Fruit fly (Drosophila melanogaster) whole organism, embryonic: ENCODE results near the gene wisp.

Source experiments
- ATbp ChIP-seq: fragments of 200-800 bp; sonication (Bioruptor generic); optimal IDR thresholded peaks from 2 replicates; lab custom pipeline; 2017; ENCODE audit warnings: missing biosample characterization, mild to moderate bottlenecking, missing genetic modification characterization, missing genetic modification reagents
- Adf1 ChIP-seq: fragments of 200-800 bp; sonication (Bioruptor generic); IDR thresholded peaks from 2 replicates; pipeline ENCODE4 v1.3.6; 2022; ENCODE audit warnings: missing biosample characterization, missing genetic modification characterization
- CG10209 ChIP-seq: fragments of 200-800 bp; sonication (Bioruptor generic); optimal IDR thresholded peaks from 3 replicates; lab custom pipeline; 2017; ENCODE audit warnings: missing biosample characterization, mild to moderate bottlenecking, missing genetic modification characterization, missing genetic modification reagents
- CG1024 ChIP-seq: fragments of 200-800 bp; sonication (Bioruptor generic); IDR thresholded peaks from 2 replicates; pipeline ENCODE4 v1.3.6; 2022; ENCODE audit warnings: missing biosample characterization, missing genetic modification characterization
- CG10366 ChIP-seq: fragments of 200-800 bp; sonication (Bioruptor generic); IDR thresholded peaks from 2 replicates; pipeline ENCODE4 v1.3.6; 2022; ENCODE audit warnings: missing biosample characterization, missing genetic modification characterization
- CG10979 ChIP-seq: fragments of 200-800 bp; sonication (Bioruptor generic); optimal IDR thresholded peaks from 2 replicates; lab custom pipeline; 2018; ENCODE audit warnings: missing biosample characterization, mild to moderate bottlenecking, missing genetic modification characterization, moderate library complexity
- CG12744 ChIP-seq: fragments of 200-800 bp; sonication (Bioruptor generic); optimal IDR thresholded peaks from 2 replicates; lab custom pipeline; 2016; ENCODE audit warnings: missing biosample characterization, missing genetic modification characterization
- CG13894 ChIP-seq: fragments of 200-800 bp; sonication (Bioruptor generic); optimal IDR thresholded peaks from 3 replicates; lab custom pipeline; 2018; ENCODE audit warnings: missing biosample characterization, mild to moderate bottlenecking, missing genetic modification characterization, moderate library complexity
- CG14441 ChIP-seq: fragments of 200-800 bp; sonication (Bioruptor generic); IDR thresholded peaks from 2 replicates; pipeline ENCODE4 v1.3.6; 2022; ENCODE audit warnings: missing biosample characterization, missing genetic modification characterization
- CG14710 ChIP-seq: fragments of 200-800 bp; sonication (Bioruptor generic); optimal IDR thresholded peaks from 3 replicates; lab custom pipeline; 2019; ENCODE audit warnings: missing biosample characterization, mild to moderate bottlenecking, missing genetic modification characterization, moderate library complexity
- CG14860 ChIP-seq: fragments of 200-800 bp; sonication (Bioruptor generic); IDR thresholded peaks from 3 replicates; pipeline ENCODE4 v1.3.6; 2022; ENCODE audit warnings: missing biosample characterization, missing genetic modification characterization; ENCODE audit not compliant: partially characterized antibody
- CG17568 ChIP-seq: fragments of 200-800 bp; sonication (Bioruptor generic); optimal IDR thresholded peaks from 2 replicates; lab custom pipeline; 2018; ENCODE audit warnings: missing biosample characterization, mild to moderate bottlenecking, missing genetic modification characterization, moderate library complexity
- CG17612 ChIP-seq: fragments of 200-800 bp; sonication (Bioruptor generic); IDR thresholded peaks from 2 replicates; pipeline ENCODE4 v1.3.6; 2022; ENCODE audit warnings: missing biosample characterization, missing genetic modification characterization
- CG17829 ChIP-seq: fragments of 200-800 bp; optimal IDR thresholded peaks from 2 replicates; lab custom pipeline; 2019; ENCODE audit warnings: missing biosample characterization, mild to moderate bottlenecking, missing genetic modification characterization, moderate library complexity
- CG18599 ChIP-seq: fragments of 200-800 bp; sonication (Bioruptor generic); optimal IDR thresholded peaks from 3 replicates; lab custom pipeline; 2017; ENCODE audit warnings: missing biosample characterization, missing genetic modification characterization, mild to moderate bottlenecking, moderate library complexity, missing genetic modification reagents
- CG18764 ChIP-seq: fragments of 200-800 bp; sonication (Bioruptor generic); optimal IDR thresholded peaks from 3 replicates; lab custom pipeline; 2016; ENCODE audit warnings: missing biosample characterization, missing genetic modification characterization
- CG2889 ChIP-seq: fragments of 200-800 bp; sonication (Bioruptor generic); IDR thresholded peaks from 3 replicates; pipeline ENCODE4 v1.3.6; 2022; ENCODE audit warnings: missing biosample characterization, missing genetic modification characterization
- CG3726 ChIP-seq: fragments of 200-800 bp; sonication (Bioruptor generic); IDR thresholded peaks from 3 replicates; pipeline ENCODE4, ENCODE4 v1.3.6; 2022; ENCODE audit warnings: missing biosample characterization, missing genetic modification characterization
- CG4617 ChIP-seq: fragments of 200-800 bp; sonication (Bioruptor generic); optimal IDR thresholded peaks from 3 replicates; lab custom pipeline; 2016; ENCODE audit warnings: missing biosample characterization, missing genetic modification characterization, borderline replicate concordance
- CG4820 ChIP-seq: fragments of 200-800 bp; sonication (Bioruptor generic); optimal IDR thresholded peaks from 3 replicates; lab custom pipeline; 2016; ENCODE audit warnings: missing biosample characterization, missing genetic modification characterization
- CG6813 ChIP-seq: fragments of 200-800 bp; sonication (Bioruptor generic); optimal IDR thresholded peaks from 2 replicates; lab custom pipeline; 2017; ENCODE audit warnings: missing biosample characterization, missing genetic modification characterization, mild to moderate bottlenecking, moderate library complexity, missing genetic modification reagents
- CoRest ChIP-seq: fragments of 200-800 bp; sonication (Bioruptor generic); optimal IDR thresholded peaks from 3 replicates; lab custom pipeline; 2018; ENCODE audit warnings: missing biosample characterization, mild to moderate bottlenecking, missing genetic modification characterization, moderate library complexity
- D ChIP-seq, 2 experiments: fragments of 200-800 bp in 1 of 2; fragments of >200 bp in 1 of 2; sonication (Bioruptor generic) in 1 of 2; optimal IDR thresholded peaks; 2 replicates in 1 of 2; 3 replicates in 1 of 2; lab custom pipeline; 2017; ENCODE audit warnings: mild to moderate bottlenecking in 1 of 2, missing biosample characterization in 1 of 2, missing genetic modification characterization in 1 of 2, missing genetic modification reagents in 1 of 2
- Eip74EF ChIP-seq, 2 experiments: fragments of 200-800 bp in 1 of 2; fragments of >200 bp in 1 of 2; sonication (Bioruptor generic) in 1 of 2; optimal IDR thresholded peaks; 2 replicates each; lab custom pipeline; 2017 to 2019; ENCODE audit warnings: missing biosample characterization in 2 of 2, missing genetic modification characterization in 2 of 2, mild to moderate bottlenecking in 1 of 2, moderate library complexity in 1 of 2
- Ets65A ChIP-seq: fragments of 200-800 bp; sonication (Bioruptor generic); peaks from one replicate; lab custom pipeline; 2016; ENCODE audit warnings: missing biosample characterization, missing genetic modification characterization
- HLH54F ChIP-seq: fragments of 200-800 bp; sonication (Bioruptor generic); optimal IDR thresholded peaks from 3 replicates; lab custom pipeline; 2016; ENCODE audit warnings: missing biosample characterization, missing genetic modification characterization
- Hr78 ChIP-seq, 2 experiments: fragments of 200-800 bp in 1 of 2; fragments of >200 bp in 1 of 2; sonication (Bioruptor generic) in 1 of 2; optimal IDR thresholded peaks; 2 replicates each; lab custom pipeline; 2017 to 2019; ENCODE audit warnings: missing biosample characterization in 2 of 2, missing genetic modification characterization in 2 of 2, mild to moderate bottlenecking in 1 of 2, moderate library complexity in 1 of 2
- PHDP ChIP-seq: fragments of 200-800 bp; sonication (Bioruptor generic); optimal IDR thresholded peaks from 3 replicates; lab custom pipeline; 2018; ENCODE audit warnings: missing biosample characterization, mild to moderate bottlenecking, missing genetic modification characterization, moderate library complexity
- Ssrp ChIP-seq: fragments of 200-800 bp; sonication (Bioruptor generic); optimal IDR thresholded peaks from 2 replicates; lab custom pipeline; 2018; ENCODE audit warnings: missing biosample characterization, mild to moderate bottlenecking, missing genetic modification characterization, moderate library complexity
- Stat92E ChIP-seq, 3 experiments: fragments of >200 bp in 2 of 3; fragments of 200-800 bp in 1 of 3; sonication (Bioruptor generic) in 1 of 3; optimal IDR thresholded peaks; 2 replicates each; lab custom pipeline; 2017 to 2019; ENCODE audit warnings: missing biosample characterization in 3 of 3, missing genetic modification characterization in 3 of 3, mild to moderate bottlenecking in 1 of 3, moderate library complexity in 1 of 3
- YL-1 ChIP-seq: fragments of 200-800 bp; sonication (Bioruptor generic); optimal IDR thresholded peaks from 3 replicates; lab custom pipeline; 2017; ENCODE audit warnings: missing biosample characterization, mild to moderate bottlenecking, missing genetic modification characterization
- ac ChIP-seq: fragments of 200-800 bp; sonication (Bioruptor generic); optimal IDR thresholded peaks from 3 replicates; lab custom pipeline; 2017; ENCODE audit warnings: missing biosample characterization, mild to moderate bottlenecking, missing genetic modification characterization
- ara ChIP-seq: fragments of 200-800 bp; sonication (Bioruptor generic); IDR thresholded peaks from 2 replicates; pipeline ENCODE4 v1.3.6; 2022; ENCODE audit warnings: missing biosample characterization, missing genetic modification characterization
- bigmax ChIP-seq: fragments of 200-800 bp; sonication (Bioruptor generic); optimal IDR thresholded peaks from 2 replicates; lab custom pipeline; 2018; ENCODE audit warnings: missing biosample characterization, mild to moderate bottlenecking, missing genetic modification characterization
- chm ChIP-seq: fragments of 200-800 bp; sonication (Bioruptor generic); IDR thresholded peaks from 2 replicates; pipeline ENCODE4 v1.3.6; 2022; ENCODE audit warnings: missing biosample characterization, missing genetic modification characterization
- corto ChIP-seq: fragments of 200-800 bp; sonication (Bioruptor generic); optimal IDR thresholded peaks from 2 replicates; lab custom pipeline; 2016; ENCODE audit warnings: missing biosample characterization, mild to moderate bottlenecking, missing genetic modification characterization, moderate library complexity
- danr ChIP-seq: fragments of 200-800 bp; sonication (Bioruptor generic); IDR thresholded peaks from 2 replicates; pipeline ENCODE4 v1.3.6; 2022; ENCODE audit warnings: missing biosample characterization, missing genetic modification characterization
- dm ChIP-seq: fragments of 200-800 bp; sonication (Bioruptor generic); optimal IDR thresholded peaks from 3 replicates; lab custom pipeline; 2016; ENCODE audit warnings: missing biosample characterization, missing genetic modification characterization
- dpn ChIP-seq, 2 experiments: fragments of 200-800 bp; sonication (Bioruptor generic); optimal IDR thresholded peaks; 3 replicates each; lab custom pipeline; 2016; ENCODE audit warnings: missing biosample characterization in 2 of 2, missing genetic modification characterization in 2 of 2
- fd96Cb ChIP-seq: fragments of 200-800 bp; sonication (Bioruptor generic); optimal IDR thresholded peaks from 2 replicates; lab custom pipeline; 2018; ENCODE audit warnings: missing biosample characterization, mild to moderate bottlenecking, missing genetic modification characterization, moderate library complexity
- gcm2 ChIP-seq: fragments of 200-800 bp; sonication (Bioruptor generic); optimal IDR thresholded peaks from 2 replicates; lab custom pipeline; 2016; ENCODE audit warnings: missing biosample characterization, missing genetic modification characterization
- kay ChIP-seq: fragments of 200-800 bp; sonication (Bioruptor generic); optimal IDR thresholded peaks from 2 replicates; lab custom pipeline; 2016; ENCODE audit warnings: missing biosample characterization, missing genetic modification characterization
- klu ChIP-seq: fragments of 200-800 bp; sonication (Bioruptor generic); IDR thresholded peaks from 2 replicates; pipeline ENCODE4 v1.3.6; 2022; ENCODE audit warnings: missing biosample characterization, missing genetic modification characterization
- lilli ChIP-seq: fragments of 200-800 bp; sonication (Bioruptor generic); optimal IDR thresholded peaks from 3 replicates; lab custom pipeline; 2016; ENCODE audit warnings: missing biosample characterization, missing genetic modification characterization
- maf-S ChIP-seq: fragments of 200-800 bp; sonication (Bioruptor generic); optimal IDR thresholded peaks from 2 replicates; lab custom pipeline; 2016; ENCODE audit warnings: missing biosample characterization, missing genetic modification characterization
- ro ChIP-seq: fragments of 200-800 bp; sonication (Bioruptor generic); IDR thresholded peaks from 2 replicates; pipeline ENCODE4 v1.3.6; 2022; ENCODE audit warnings: missing biosample characterization, missing genetic modification characterization
- ssp ChIP-seq: fragments of 200-800 bp; sonication (Bioruptor generic); IDR thresholded peaks from 2 replicates; pipeline ENCODE4 v1.3.6; 2022; ENCODE audit warnings: missing biosample characterization, missing genetic modification characterization
- twi ChIP-seq: fragments of 200-800 bp; optimal IDR thresholded peaks from 2 replicates; lab custom pipeline; 2019; ENCODE audit warnings: missing biosample characterization, mild to moderate bottlenecking, missing genetic modification characterization, moderate library complexity
- vfl ChIP-seq: fragments of 200-800 bp; sonication (Bioruptor generic); optimal IDR thresholded peaks from 2 replicates; lab custom pipeline; 2016; ENCODE audit warnings: missing biosample characterization, missing genetic modification characterization

wisp gene

dm6 chrX:11915154-11915593 lies 21.4 kb downstream of the wisp start (continued):
- TF ChIP-seq klu (GFP tag; lab: Robert Waterston, UW): peak; percentile 88
- peak in 1 of 3 experiments; percentile 50 for TF ChIP-seq Stat92E (GFP tag; optimal IDR thresholded peaks at IDR 0.05; lab: Kevin White, UChicago)
- peak; percentile 95 for TF ChIP-seq CoRest
- peak; percentile 90 for TF ChIP-seq PHDP (tag; lab: Kevin White, UChicago)
- TF ChIP-seq kay: peak; percentile 55
- peak in 1 of 2 experiments; percentile 79 for TF ChIP-seq Hr78 (GFP tag; optimal IDR thresholded peaks at IDR 0.05; lab: Kevin White, UChicago)
- TF ChIP-seq CG14441 (GFP tag; lab: Robert Waterston, UW): peak; percentile 81
- peak; percentile 6 for TF ChIP-seq vfl
- TF ChIP-seq ssp (GFP tag; lab: Robert Waterston, UW): peak; percentile 78
- TF ChIP-seq Eip74EF (GFP tag; optimal IDR thresholded peaks at IDR 0.05; lab: Kevin White, UChicago): peak in 1 of 2 experiments; percentile 89
- TF ChIP-seq CG17612: peak; percentile 44; the same call in 1 of the 2 replicates
- TF ChIP-seq CG10979: peak; percentile 95
- TF ChIP-seq HLH54F (GFP tag; lab: Kevin White, UChicago): no peak
- peak; percentile 85 for TF ChIP-seq danr (GFP tag; lab: Robert Waterston, UW)
- peak; percentile 92 for TF ChIP-seq CG14710
- TF ChIP-seq bigmax (GFP tag; lab: Kevin White, UChicago): no peak
- peak; percentile 74 for TF ChIP-seq CG10366 (GFP tag; lab: Robert Waterston, UW)
- peak; percentile 75 for TF ChIP-seq CG17568 (GFP tag; lab: Kevin White, UChicago)
- no peak for TF ChIP-seq gcm2 (GFP tag; lab: Kevin White, UChicago)
- TF ChIP-seq CG3726: peak; percentile 81; the same call in 2 of the 3 replicates
- peak; percentile 79 for TF ChIP-seq CG4820 (GFP tag; lab: Kevin White, UChicago)
- peak; percentile 25 for TF ChIP-seq CG4617 (GFP tag; lab: Kevin White, UChicago)
- peak in 1 of 2 experiments; percentile 80 for TF ChIP-seq dpn (GFP tag; optimal IDR thresholded peaks at IDR 0.05; lab: Kevin White, UChicago)
- TF ChIP-seq ro (GFP tag; lab: Robert Waterston, UW): peak; percentile 78
- no peak for TF ChIP-seq chm (GFP tag; lab: Robert Waterston, UW)
- TF ChIP-seq CG6813 (GFP tag; lab: Kevin White, UChicago): peak; percentile 79
- TF ChIP-seq CG10209 (GFP tag; lab: Kevin White, UChicago): peak; percentile 90
- no peak for TF ChIP-seq CG12744 (GFP tag; lab: Kevin White, UChicago)
- peak; percentile 93 for TF ChIP-seq Ssrp (tag; lab: Kevin White, UChicago)
- peak; percentile 33 for TF ChIP-seq Ets65A (GFP tag; lab: Kevin White, UChicago)
- TF ChIP-seq twi (tag; lab: Kevin White, UChicago): peak; percentile 83
- peak; percentile 89 for TF ChIP-seq CG18599 (GFP tag; lab: Kevin White, UChicago)
- TF ChIP-seq CG1024 (GFP tag; lab: Robert Waterston, UW): peak; percentile 15; the same call in 1 of the 2 replicates
- peak; percentile 88 for TF ChIP-seq ara (GFP tag; lab: Robert Waterston, UW)
- TF ChIP-seq corto (GFP tag; lab: Kevin White, UChicago): no peak
- peak; percentile 89 for TF ChIP-seq ATbp (GFP tag; lab: Kevin White, UChicago)
- peak; percentile 44 for TF ChIP-seq CG18764 (GFP tag; lab: Kevin White, UChicago)
- TF ChIP-seq fd96Cb (tag; lab: Kevin White, UChicago): peak; percentile 91
- peak; percentile 44 for TF ChIP-seq lilli (GFP tag; lab: Kevin White, UChicago)
- TF ChIP-seq YL-1 (GFP tag; lab: Kevin White, UChicago): peak; percentile 77
- peak; percentile 73 for TF ChIP-seq CG13894 (tag; lab: Kevin White, UChicago)
- no peak for TF ChIP-seq dm (GFP tag; lab: Kevin White, UChicago)
- peak; percentile 95 for TF ChIP-seq CG17829 (tag; lab: Kevin White, UChicago)
- 0 out of 3 replicates have a peak, but pooled peaks have one; percentile 59 for TF ChIP-seq CG2889 (GFP tag; lab: Robert Waterston, UW)
- TF ChIP-seq CG14860 (GFP tag; lab: Robert Waterston, UW): no peak
- peak; percentile 44; the same call in 1 of the 2 replicates for TF ChIP-seq Adf1 (GFP tag; lab: Robert Waterston, UW)
- TF ChIP-seq ac (GFP tag; lab: Kevin White, UChicago): peak; percentile 61
- TF ChIP-seq maf-S (GFP tag; lab: Kevin White, UChicago): no peak
- TF ChIP-seq D (optimal IDR thresholded peaks at IDR 0.05; lab: Kevin White, UChicago): no peak
- peak; percentile 88 for TF ChIP-seq D (GFP tag; optimal IDR thresholded peaks at IDR 0.05; lab: Kevin White, UChicago)
